Worm (Caenorhabditis elegans): ENCODE results near the gene nlp-76.

DNA sequence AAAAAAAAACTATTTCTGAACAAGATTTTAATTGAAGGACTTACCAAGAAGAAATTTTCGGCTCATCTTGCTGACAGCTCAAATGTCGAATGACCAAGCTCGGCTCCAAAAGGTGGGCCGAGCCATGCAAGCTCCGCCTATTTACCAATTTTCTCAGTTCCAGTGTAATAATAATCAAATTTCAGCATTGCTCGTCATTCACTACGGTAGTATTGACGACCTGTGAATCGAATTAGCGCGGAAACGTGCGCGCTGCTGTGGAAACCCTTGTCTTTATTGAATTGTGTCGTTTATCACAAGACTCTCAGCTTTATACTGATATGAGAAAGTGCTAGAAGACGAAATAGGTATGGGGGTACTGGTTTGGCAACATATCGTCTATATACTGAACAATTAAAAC lies at the start of gene nlp-76:
- no peak for TF ChIP-seq fkh-10 (GFP tag; optimal IDR thresholded peaks at IDR 0.05)
- TF ChIP-seq snpc-4 (tag; optimal IDR thresholded peaks at IDR 0.05) = no peak
- no peak for TF ChIP-seq nhr-77 (tag; optimal IDR thresholded peaks at IDR 0.05)
- no peak for TF ChIP-seq egl-27 (tag; optimal IDR thresholded peaks at IDR 0.05)
- no peak for TF ChIP-seq zag-1 (tag; optimal IDR thresholded peaks at IDR 0.05)
- no peak for TF ChIP-seq ceh-28 (tag; optimal IDR thresholded peaks at IDR 0.05)
- no peak for TF ChIP-seq nhr-28 (tag; optimal IDR thresholded peaks at IDR 0.05)
- no peak for TF ChIP-seq ztf-4 (tag; optimal IDR thresholded peaks at IDR 0.05)
- TF ChIP-seq skn-1 (tag; optimal IDR thresholded peaks at IDR 0.05) = no peak

All from whole organism, L3 larva.